Worm (Caenorhabditis elegans): ENCODE measurements around the gene ZK856.4.

- TF ChIP-seq dao-5 (tag; optimal IDR thresholded peaks at IDR 0.05), result no peak
- no peak for TF ChIP-seq him-1 (tag; optimal IDR thresholded peaks at IDR 0.05)
- TF ChIP-seq W03F9.2 (tag; optimal IDR thresholded peaks at IDR 0.05), result no peak
Observed at ce11 chrV:10201913-10202312, 18.8 kb downstream of the ZK856.4 start, which contains the start of gene ZK856.7.
